Worm (Caenorhabditis elegans) whole organism, young adult: ENCODE results near the gene C35A5.10.

ENCODE experiments used
- egl-18 ChIP-seq: fragments of 200-800 bp; sonication (Bioruptor generic); IDR thresholded peaks from 2 replicates; pipeline ENCODE4 v1.3.6; 2022; ENCODE audit warnings: missing genetic modification reagents, missing genetic modification characterization, missing compliant biosample characterization
- hmg-20 ChIP-seq: fragments of 200-800 bp; sonication (Bioruptor generic); IDR thresholded peaks from 2 replicates; pipeline ENCODE4 v1.3.6; 2022; ENCODE audit warnings: missing genetic modification reagents, missing genetic modification characterization, missing compliant biosample characterization
- let-526 ChIP-seq: fragments of 200-800 bp; sonication (Bioruptor generic); IDR thresholded peaks from 2 replicates; pipeline ENCODE4 v1.3.6; 2022; ENCODE audit warnings: missing genetic modification reagents, missing genetic modification characterization, missing compliant biosample characterization
- nfyb-1 ChIP-seq: fragments of 200-800 bp; sonication (Bioruptor generic); IDR thresholded peaks from 2 replicates; pipeline ENCODE4 v1.3.6; 2022; ENCODE audit warnings: missing genetic modification reagents, missing genetic modification characterization, missing compliant biosample characterization

DNA sequence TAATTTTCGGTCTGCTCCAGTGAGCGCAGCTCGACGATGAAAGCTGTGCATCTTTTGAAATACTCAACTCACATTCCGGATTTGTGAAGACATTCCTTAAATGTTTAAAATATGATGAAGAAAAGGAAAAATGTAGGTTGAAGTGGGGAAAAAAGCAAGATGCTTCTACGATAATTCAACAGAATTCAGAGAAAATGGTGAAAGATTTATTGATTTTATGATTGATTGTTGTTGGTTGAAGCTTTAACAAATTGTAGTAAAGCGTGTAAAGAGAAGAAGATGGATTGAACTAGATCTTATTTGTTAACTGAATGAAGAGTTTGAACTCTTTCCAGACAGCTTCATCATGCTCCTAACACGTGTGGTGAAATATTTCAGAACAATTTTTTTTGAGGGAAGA is 14.0 kb upstream of the C35A5.10 start, which contains the start of gene ncx-5:
- TF ChIP-seq let-526, result no peak
- TF ChIP-seq egl-18 (GFP tag; lab: Robert Waterston, UW), result no peak
- no peak for TF ChIP-seq hmg-20
- no peak for TF ChIP-seq nfyb-1 (GFP tag; lab: Robert Waterston, UW)
